Fruit fly (Drosophila melanogaster): ENCODE data around the gene TotF.

dm6 chr2L:19875007-19875406 lies 37.2 kb downstream of the TotF start:
- TF ChIP-seq CG8119 (GFP tag; IDR thresholded peaks at IDR 0.05) = no peak
- no peak for TF ChIP-seq CG4318 (GFP tag; optimal IDR thresholded peaks at IDR 0.05)
- 0 out of 3 replicates have a peak, but pooled peaks have one; percentile 36 for TF ChIP-seq CG6163 (GFP tag; IDR thresholded peaks at IDR 0.05)
- TF ChIP-seq cyc (GFP tag; optimal IDR thresholded peaks at IDR 0.05) = no peak
- no peak for TF ChIP-seq CG6808 (GFP tag; optimal IDR thresholded peaks at IDR 0.05)
- no peak for TF ChIP-seq esn (GFP tag; optimal IDR thresholded peaks at IDR 0.05)
- TF ChIP-seq pdm3 (GFP tag; optimal IDR thresholded peaks at IDR 0.05) = no peak
- TF ChIP-seq Ets21C (GFP tag; optimal IDR thresholded peaks at IDR 0.05) = no peak
- TF ChIP-seq Hr39 (GFP tag; optimal IDR thresholded peaks at IDR 0.05) = no peak

Data from whole organism, prepupa.